Fruit fly (Drosophila melanogaster) S2 (cell line): ENCODE data around the gene VGlut.

Experiments
- CG8478 ChIP-seq: fragments of >200 bp; optimal IDR thresholded peaks from 2 replicates; lab custom pipeline; 2018
- CTCF ChIP-seq, 2 experiments: fragments of >200 bp; optimal IDR thresholded peaks; 2 replicates each; lab custom pipeline; 2018

DNA sequence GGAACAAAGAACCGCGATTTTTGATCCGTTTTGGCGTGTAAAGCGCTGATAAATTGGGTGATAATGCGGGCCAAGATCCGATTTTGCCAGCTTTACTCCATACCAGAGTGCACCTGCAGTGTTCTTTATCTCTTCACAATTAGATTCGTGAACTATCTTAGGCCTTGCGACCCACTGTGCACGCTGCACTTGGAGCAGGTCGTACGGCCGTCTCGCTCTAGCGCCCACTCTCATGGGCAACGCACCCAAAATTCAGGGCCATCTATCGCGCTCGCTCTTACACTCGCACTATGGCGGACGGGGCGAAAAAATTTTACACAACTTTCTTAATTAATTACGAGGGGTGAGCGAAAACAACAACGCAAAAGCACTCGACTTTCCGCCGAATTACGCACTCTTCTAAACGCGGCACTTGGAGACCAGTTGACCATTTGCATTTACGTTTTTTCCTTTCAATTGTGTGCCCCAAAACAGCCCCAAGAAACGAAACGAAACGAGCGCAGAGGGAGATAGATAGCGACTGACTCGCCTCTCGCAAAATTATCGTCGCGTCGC is 35.8 kb upstream of the VGlut start:
- no peak for TF ChIP-seq CTCF (optimal IDR thresholded peaks at IDR 0.05; lab: Kevin White, UChicago)
- no peak for TF ChIP-seq CG8478 (lab: Kevin White, UChicago)
